Fruit fly (Drosophila melanogaster) whole organism, pupa: Measurements from ENCODE around the gene Rpn7.

Experiments used
- CG10348 ChIP-seq: fragments of 200-800 bp; sonication (Bioruptor generic); IDR thresholded peaks from 2 replicates; pipeline ENCODE4 v1.3.6; 2022; ENCODE audit warnings: missing biosample characterization, missing genetic modification characterization
- CG12605 ChIP-seq: fragments of 200-800 bp; sonication (Bioruptor generic); IDR thresholded peaks from 2 replicates; pipeline ENCODE4 v1.3.6; 2022; ENCODE audit warnings: missing biosample characterization, missing genetic modification characterization
- CG13204 ChIP-seq: fragments of 200-800 bp; sonication (Bioruptor generic); optimal IDR thresholded peaks from 2 replicates; lab custom pipeline; 2018; ENCODE audit warnings: missing biosample characterization, mild to moderate bottlenecking, missing genetic modification characterization, moderate library complexity
- CG14655 ChIP-seq: fragments of 200-800 bp; sonication (Bioruptor generic); optimal IDR thresholded peaks from 3 replicates; lab custom pipeline; 2017; ENCODE audit warnings: mild to moderate bottlenecking, missing biosample characterization, missing genetic modification reagents, missing genetic modification characterization
- CG15710 ChIP-seq: fragments of 200-800 bp; sonication (Bioruptor generic); optimal IDR thresholded peaks from 2 replicates; lab custom pipeline; 2018; ENCODE audit warnings: missing biosample characterization, mild to moderate bottlenecking, missing genetic modification characterization, moderate library complexity
- CG17806 ChIP-seq: fragments of 200-800 bp; sonication (Bioruptor generic); optimal IDR thresholded peaks from 2 replicates; lab custom pipeline; 2018; ENCODE audit warnings: missing biosample characterization, mild to moderate bottlenecking, missing genetic modification characterization, moderate library complexity
- CG32121 ChIP-seq: fragments of 200-800 bp; sonication (Bioruptor generic); IDR thresholded peaks from 2 replicates; pipeline ENCODE4 v1.3.6; 2022; ENCODE audit warnings: missing biosample characterization, missing genetic modification characterization
- CG34367 ChIP-seq: fragments of 200-800 bp; sonication (Bioruptor generic); optimal IDR thresholded peaks from 2 replicates; lab custom pipeline; 2018; ENCODE audit warnings: missing biosample characterization, mild to moderate bottlenecking, missing genetic modification characterization
- CG4496 ChIP-seq: fragments of 200-800 bp; sonication (Bioruptor generic); IDR thresholded peaks from 3 replicates; pipeline ENCODE4 v1.3.6; 2022; ENCODE audit warnings: missing biosample characterization, missing genetic modification characterization
- CG8159 ChIP-seq: fragments of 200-800 bp; sonication (Bioruptor generic); optimal IDR thresholded peaks from 3 replicates; lab custom pipeline; 2018; ENCODE audit warnings: missing biosample characterization, mild to moderate bottlenecking, missing genetic modification characterization, moderate library complexity
- CG8301 ChIP-seq: fragments of 200-800 bp; sonication (Bioruptor generic); optimal IDR thresholded peaks from 2 replicates; lab custom pipeline; 2018; ENCODE audit warnings: missing biosample characterization, mild to moderate bottlenecking, missing genetic modification characterization
- CG9948 ChIP-seq: fragments of 200-800 bp; sonication (Bioruptor generic); optimal IDR thresholded peaks from 2 replicates; lab custom pipeline; 2018; ENCODE audit warnings: missing biosample characterization, mild to moderate bottlenecking, missing genetic modification characterization, moderate library complexity
- D1 ChIP-seq: fragments of 200-800 bp; sonication (Bioruptor generic); optimal IDR thresholded peaks from 2 replicates; lab custom pipeline; 2018; ENCODE audit warnings: missing biosample characterization, mild to moderate bottlenecking, missing genetic modification characterization, moderate library complexity
- EcR ChIP-seq: fragments of 200-800 bp; sonication (Bioruptor generic); optimal IDR thresholded peaks from 3 replicates; lab custom pipeline; 2019; ENCODE audit warnings: missing biosample characterization, missing genetic modification characterization, mild to moderate bottlenecking, moderate library complexity, missing genetic modification reagents
- Ets98B ChIP-seq: fragments of 200-800 bp; sonication (Bioruptor generic); IDR thresholded peaks from 2 replicates; pipeline ENCODE4 v1.3.6; 2022; ENCODE audit warnings: missing biosample characterization, missing genetic modification characterization
- Pif1A ChIP-seq: fragments of 200-800 bp; sonication (Bioruptor generic); optimal IDR thresholded peaks from 3 replicates; lab custom pipeline; 2016; ENCODE audit warnings: missing biosample characterization, missing genetic modification characterization
- Pif1B ChIP-seq: fragments of 200-800 bp; sonication (Bioruptor generic); optimal IDR thresholded peaks from 3 replicates; lab custom pipeline; 2016; ENCODE audit warnings: missing biosample characterization, missing genetic modification characterization
- Snoo ChIP-seq: fragments of 200-800 bp; sonication (Bioruptor generic); optimal IDR thresholded peaks from 3 replicates; lab custom pipeline; 2017; ENCODE audit warnings: missing biosample characterization, mild to moderate bottlenecking, missing genetic modification characterization, inconsistent platforms
- fd96Ca ChIP-seq: fragments of 200-800 bp; sonication (Bioruptor generic); IDR thresholded peaks from 3 replicates; pipeline ENCODE4 v1.3.6; 2022; ENCODE audit warnings: missing biosample characterization, missing genetic modification characterization
- gl ChIP-seq: fragments of 200-800 bp; sonication (Bioruptor generic); optimal IDR thresholded peaks from 2 replicates; lab custom pipeline; 2018; ENCODE audit warnings: missing biosample characterization, mild to moderate bottlenecking, missing genetic modification characterization
- rn ChIP-seq: fragments of 200-800 bp; sonication (Bioruptor generic); IDR thresholded peaks from 2 replicates; pipeline ENCODE4 v1.3.6; 2022; ENCODE audit warnings: missing biosample characterization, missing genetic modification characterization

The Rpn7 gene

DNA sequence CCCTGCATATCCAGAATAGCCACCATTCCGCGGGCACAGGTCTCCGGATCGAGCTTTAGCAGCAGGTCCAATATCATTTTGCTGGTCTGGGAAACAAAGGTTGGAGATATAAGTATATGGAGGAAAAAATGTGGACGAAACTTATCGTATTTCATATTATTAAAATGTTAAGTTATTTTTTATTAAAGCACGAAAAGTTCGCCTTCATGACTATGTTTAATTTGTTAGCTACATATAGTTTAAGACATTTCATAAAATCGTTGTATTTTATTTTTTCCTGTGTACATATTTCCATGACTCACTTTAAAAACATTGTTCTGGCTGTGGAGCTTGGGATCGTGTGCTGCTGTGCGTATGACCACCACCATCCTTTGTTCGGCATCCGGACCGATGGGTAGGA lies 37.9 kb downstream of the Rpn7 start:
- TF ChIP-seq CG13204 (GFP tag; lab: Kevin White, UChicago) (no peak), Snoo (tag; lab: Kevin White, UChicago) (peak; percentile 30), rn (GFP tag; lab: Robert Waterston, UW) (no peak), gl (tag; lab: Kevin White, UChicago) (no peak), CG12605 (0 out of 2 replicates have a peak, but pooled peaks have one; percentile 34), CG34367 (peak; percentile 45), Pif1B (no peak), CG8159 (peak; percentile 66), CG4496 (GFP tag; lab: Robert Waterston, UW) (0 out of 3 replicates have a peak, but pooled peaks have one; percentile 37), Ets98B (GFP tag; lab: Robert Waterston, UW) (no peak), D1 (tag; lab: Kevin White, UChicago) (no peak), CG10348 (GFP tag; lab: Robert Waterston, UW) (no peak), Pif1A (no peak), CG32121 (GFP tag; lab: Robert Waterston, UW) (no peak), CG8301 (tag; lab: Kevin White, UChicago) (no peak), EcR (peak; percentile 30), CG9948 (tag; lab: Kevin White, UChicago) (peak; percentile 50), CG17806 (tag; lab: Kevin White, UChicago) (peak; percentile 58), CG14655 (GFP tag; lab: Kevin White, UChicago) (no peak), CG15710 (tag; lab: Kevin White, UChicago) (peak; percentile 63)

DNA sequence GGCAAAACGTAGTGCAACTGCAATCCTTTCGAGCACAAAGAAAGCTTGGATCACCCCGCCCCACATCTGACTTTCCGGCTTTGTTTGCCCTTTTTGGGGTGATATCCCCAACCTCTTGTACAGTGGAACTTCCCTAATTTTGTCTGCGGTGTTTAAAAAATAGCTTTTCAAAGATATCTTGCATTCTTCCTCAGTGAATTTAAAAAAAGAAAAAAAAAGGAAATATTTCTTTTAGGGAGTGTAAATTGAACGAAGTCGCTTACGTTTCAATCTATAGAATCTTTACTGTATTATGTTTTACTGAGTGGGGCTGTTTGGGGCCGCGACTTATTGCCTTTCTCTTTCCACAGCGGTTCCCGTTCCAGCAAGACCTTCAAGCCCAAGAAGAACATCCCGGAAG lies 40.2 kb downstream of the Rpn7 start:
- TF ChIP-seq CG34367 (peak; percentile 23), fd96Ca (GFP tag; lab: Robert Waterston, UW) (no peak), Snoo (tag; lab: Kevin White, UChicago) (peak; percentile 87), CG15710 (tag; lab: Kevin White, UChicago) (peak; percentile 70), D1 (tag; lab: Kevin White, UChicago) (no peak), CG8301 (tag; lab: Kevin White, UChicago) (no peak), CG17806 (tag; lab: Kevin White, UChicago) (peak; percentile 43), gl (tag; lab: Kevin White, UChicago) (no peak), Ets98B (GFP tag; lab: Robert Waterston, UW) (peak; percentile 70), CG4496 (GFP tag; lab: Robert Waterston, UW) (peak; percentile 86), CG32121 (GFP tag; lab: Robert Waterston, UW) (peak; percentile 60; the same call in 1 of the 2 replicates), CG12605 (peak; percentile 61), CG8159 (peak; percentile 55), CG9948 (tag; lab: Kevin White, UChicago) (peak; percentile 49), Pif1A (peak; percentile 74), CG13204 (GFP tag; lab: Kevin White, UChicago) (no peak), rn (GFP tag; lab: Robert Waterston, UW) (no peak), CG10348 (GFP tag; lab: Robert Waterston, UW) (0 out of 2 replicates have a peak, but pooled peaks have one; percentile 32), CG14655 (GFP tag; lab: Kevin White, UChicago) (no peak), Pif1B (peak; percentile 71), EcR (no peak)
- TF ChIP-seq, all 21 proteins: peak for 13

DNA sequence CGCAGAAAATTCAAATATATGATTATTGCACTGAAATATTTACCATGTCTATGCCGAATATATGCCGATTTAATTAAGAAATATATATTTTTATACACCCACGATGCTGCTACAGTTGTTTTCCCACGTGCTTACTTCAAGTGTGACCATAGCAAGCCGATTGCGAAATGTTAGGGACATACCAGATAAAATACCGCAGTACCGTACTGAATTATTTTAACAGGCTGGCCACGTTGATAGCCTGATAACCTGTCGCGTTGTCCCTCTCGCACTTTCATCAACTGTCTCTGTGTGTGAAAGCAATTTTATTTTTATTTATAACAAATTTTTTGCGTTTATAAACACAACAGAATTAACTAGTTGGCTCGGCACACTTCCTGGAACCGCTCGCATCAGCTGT lies 40.9 kb downstream of the Rpn7 start, which contains the start of the genes Nop56 and mats:
TSS of gene Nop56 (minus strand) at position 158 of the 400 bp plus-strand sequence.
TSS of gene mats (plus strand) at position 251 of the 400 bp plus-strand sequence.
- no peak for TF ChIP-seq CG14655 (GFP tag; lab: Kevin White, UChicago)
- TF ChIP-seq CG15710 (tag; lab: Kevin White, UChicago) = no peak
- no peak for TF ChIP-seq CG8159
- no peak for TF ChIP-seq Ets98B (GFP tag; lab: Robert Waterston, UW)
- 0 out of 3 replicates have a peak, but pooled peaks have one; percentile 29 for TF ChIP-seq CG4496 (GFP tag; lab: Robert Waterston, UW)
- no peak for TF ChIP-seq rn (GFP tag; lab: Robert Waterston, UW)
- no peak for TF ChIP-seq CG12605
- TF ChIP-seq Pif1B = no peak

DNA sequence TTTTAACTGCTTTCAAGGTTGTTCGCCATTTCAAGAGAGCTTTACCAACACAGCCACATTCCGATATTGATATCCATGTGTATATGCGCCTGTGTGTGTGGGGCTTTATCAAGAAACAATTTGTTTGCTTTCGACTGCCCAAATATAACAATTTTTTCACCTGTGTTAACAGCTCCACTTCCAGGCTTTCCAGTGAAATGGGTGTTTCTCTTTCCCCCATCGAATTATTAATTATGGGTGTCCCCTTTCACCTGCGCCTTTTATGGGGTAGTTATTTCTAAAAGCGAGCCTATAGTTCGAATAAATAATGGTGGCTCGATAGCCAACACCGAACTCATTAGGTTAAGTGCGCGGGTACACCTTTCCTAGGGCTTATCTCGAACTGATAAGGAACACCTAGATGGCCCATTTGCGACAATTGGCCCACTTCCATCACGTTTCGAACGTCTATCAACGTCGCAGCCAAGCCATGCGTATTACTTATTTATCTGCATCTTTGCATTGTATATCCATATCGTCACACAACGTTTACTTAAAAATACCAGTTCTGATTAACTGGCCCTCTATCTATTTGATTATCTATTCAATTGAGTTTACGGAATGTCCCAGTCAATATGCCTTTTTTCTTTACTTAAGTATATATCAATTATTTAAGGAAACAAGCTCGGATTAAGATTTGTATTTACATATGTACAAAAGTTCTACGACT lies 49.8 kb downstream of the Rpn7 start:
- TF ChIP-seq CG10348 (GFP tag; lab: Robert Waterston, UW) = no peak
- no peak for TF ChIP-seq CG4496 (GFP tag; lab: Robert Waterston, UW)
- TF ChIP-seq EcR = no peak
- TF ChIP-seq rn (GFP tag; lab: Robert Waterston, UW) = no peak
- TF ChIP-seq CG13204 (GFP tag; lab: Kevin White, UChicago) = no peak
- TF ChIP-seq Pif1A = no peak
- no peak for TF ChIP-seq gl (tag; lab: Kevin White, UChicago)
- no peak for TF ChIP-seq CG32121 (GFP tag; lab: Robert Waterston, UW)
- TF ChIP-seq Snoo (tag; lab: Kevin White, UChicago) = no peak
- no peak for TF ChIP-seq CG34367
- TF ChIP-seq CG9948 (tag; lab: Kevin White, UChicago) = no peak
- no peak for TF ChIP-seq fd96Ca (GFP tag; lab: Robert Waterston, UW)
- no peak for TF ChIP-seq D1 (tag; lab: Kevin White, UChicago)
- no peak for TF ChIP-seq Pif1B
- TF ChIP-seq, all 21 proteins: peak for 0
